Worm (Caenorhabditis elegans) whole organism, mixed stage, embryonic: Measurements from ENCODE around the gene Y41D4B.15.

Experiments
- M03D4.4 ChIP-seq: sonication (generic microtip); optimal IDR thresholded peaks from 2 replicates; lab custom pipeline; 2017; ENCODE audit warnings: mild to moderate bottlenecking, missing genetic modification characterization, missing compliant biosample characterization
- blmp-1 ChIP-seq: fragments of 150-350 bp; optimal IDR thresholded peaks from 2 replicates; lab custom pipeline; 2014; ENCODE audit warnings: missing biosample characterization, missing genetic modification characterization
- ceh-43 ChIP-seq: fragments of 200-800 bp; sonication (Bioruptor generic); optimal IDR thresholded peaks from 2 replicates; lab custom pipeline; 2018; ENCODE audit warnings: mild to moderate bottlenecking, missing genetic modification characterization, moderate library complexity, missing compliant biosample characterization
- ceh-83 ChIP-seq: fragments of 200-800 bp; sonication (Bioruptor generic); optimal IDR thresholded peaks from 2 replicates; lab custom pipeline; 2018; ENCODE audit warnings: mild to moderate bottlenecking, missing genetic modification characterization, missing compliant biosample characterization
- ces-1 ChIP-seq: fragments of 150-350 bp; optimal IDR thresholded peaks from 2 replicates; lab custom pipeline; 2014; ENCODE audit warnings: missing biosample characterization, missing genetic modification reagents, missing genetic modification characterization
- cnd-1 ChIP-seq: fragments of 200-800 bp; sonication (Bioruptor generic); optimal IDR thresholded peaks from 2 replicates; lab custom pipeline; 2018; ENCODE audit warnings: mild to moderate bottlenecking, missing genetic modification characterization, missing compliant biosample characterization
- drap-1 ChIP-seq: fragments of 200-800 bp; sonication (Bioruptor generic); optimal IDR thresholded peaks from 3 replicates; lab custom pipeline; 2018; ENCODE audit warnings: mild to moderate bottlenecking, missing genetic modification characterization, missing compliant biosample characterization
- elt-1 ChIP-seq: sonication (generic microtip); optimal IDR thresholded peaks from 2 replicates; lab custom pipeline; 2017; ENCODE audit warnings: missing genetic modification characterization, mild to moderate bottlenecking, missing compliant biosample characterization, antibody characterized with exemption, moderate library complexity, borderline replicate concordance; ENCODE audit not compliant: insufficient read depth
- elt-3 ChIP-seq: fragments of 150-350 bp; optimal IDR thresholded peaks from 2 replicates; lab custom pipeline; 2014; ENCODE audit warnings: missing biosample characterization, missing genetic modification characterization
- flh-1 ChIP-seq: fragments of 200-800 bp; sonication (Bioruptor generic); optimal IDR thresholded peaks from 2 replicates; lab custom pipeline; 2018; ENCODE audit warnings: mild to moderate bottlenecking, missing genetic modification characterization, moderate library complexity, missing compliant biosample characterization
- ham-2 ChIP-seq: fragments of 200-800 bp; sonication (Bioruptor generic); optimal IDR thresholded peaks from 2 replicates; lab custom pipeline; 2018; ENCODE audit warnings: mild to moderate bottlenecking, missing genetic modification characterization, missing compliant biosample characterization
- lin-13 ChIP-seq: fragments of 150-350 bp; optimal IDR thresholded peaks from 2 replicates; lab custom pipeline; 2014; ENCODE audit warnings: missing biosample characterization, missing genetic modification characterization
- lin-32 ChIP-seq: fragments of 200-800 bp; sonication (Bioruptor generic); optimal IDR thresholded peaks from 2 replicates; lab custom pipeline; 2018; ENCODE audit warnings: mild to moderate bottlenecking, missing genetic modification characterization, missing compliant biosample characterization
- lsy-2 ChIP-seq: fragments of 150-350 bp; optimal IDR thresholded peaks from 2 replicates; lab custom pipeline; 2014; ENCODE audit warnings: missing biosample characterization, missing genetic modification characterization
- mab-5 ChIP-seq: fragments of 150-350 bp; optimal IDR thresholded peaks from 2 replicates; lab custom pipeline; 2014; ENCODE audit warnings: missing biosample characterization, missing genetic modification characterization
- mep-1 ChIP-seq: fragments of 150-350 bp; optimal IDR thresholded peaks from 2 replicates; lab custom pipeline; 2017; ENCODE audit warnings: missing biosample characterization, missing genetic modification reagents, missing genetic modification characterization, inconsistent platforms
- mls-2 ChIP-seq: sonication (generic microtip); optimal IDR thresholded peaks from 2 replicates; lab custom pipeline; 2016; ENCODE audit warnings: mild to moderate bottlenecking, missing genetic modification characterization, moderate library complexity, missing compliant biosample characterization
- nhr-12 ChIP-seq: fragments of 150-350 bp; optimal IDR thresholded peaks from 2 replicates; lab custom pipeline; 2014; ENCODE audit warnings: missing biosample characterization, missing genetic modification characterization
- nhr-2 ChIP-seq: fragments of 150-350 bp; optimal IDR thresholded peaks from 2 replicates; lab custom pipeline; 2014; ENCODE audit warnings: missing biosample characterization, missing genetic modification characterization
- nhr-237 ChIP-seq: fragments of 150-350 bp; optimal IDR thresholded peaks from 2 replicates; lab custom pipeline; 2014; ENCODE audit warnings: missing biosample characterization, missing genetic modification characterization
- nhr-28 ChIP-seq: fragments of 150-350 bp; optimal IDR thresholded peaks from 2 replicates; lab custom pipeline; 2014; ENCODE audit warnings: missing biosample characterization, missing genetic modification characterization
- nhr-76 ChIP-seq: sonication (generic microtip); optimal IDR thresholded peaks from 2 replicates; lab custom pipeline; 2017; ENCODE audit warnings: missing biosample characterization, missing genetic modification characterization
- pha-4 ChIP-seq: fragments of 150-350 bp; optimal IDR thresholded peaks from 2 replicates; lab custom pipeline; 2018; ENCODE audit warnings: missing biosample characterization, missing genetic modification reagents, missing genetic modification characterization
- sem-2 ChIP-seq: fragments of 200-800 bp; sonication (Bioruptor generic); optimal IDR thresholded peaks from 2 replicates; lab custom pipeline; 2018; ENCODE audit warnings: mild to moderate bottlenecking, missing genetic modification characterization, missing compliant biosample characterization
- snpc-4 ChIP-seq: fragments of 150-350 bp; optimal IDR thresholded peaks from 2 replicates; lab custom pipeline; 2014; ENCODE audit warnings: missing biosample characterization, missing genetic modification characterization
- sptf-1 ChIP-seq: sonication (generic microtip); optimal IDR thresholded peaks from 2 replicates; lab custom pipeline; 2017; ENCODE audit warnings: mild to moderate bottlenecking, missing genetic modification characterization, moderate library complexity, missing compliant biosample characterization
- tbx-8 ChIP-seq: fragments of 200-800 bp; sonication (Bioruptor generic); optimal IDR thresholded peaks from 2 replicates; lab custom pipeline; 2018; ENCODE audit warnings: mild to moderate bottlenecking, missing genetic modification characterization, moderate library complexity, missing compliant biosample characterization
- unc-120 ChIP-seq: sonication (generic microtip); optimal IDR thresholded peaks from 2 replicates; lab custom pipeline; 2017; ENCODE audit warnings: missing genetic modification characterization, missing compliant biosample characterization; ENCODE audit not compliant: poor library complexity, severe bottlenecking
- unc-39 ChIP-seq: fragments of 150-350 bp; optimal IDR thresholded peaks from 2 replicates; lab custom pipeline; 2014; ENCODE audit warnings: missing biosample characterization, missing genetic modification characterization
- unc-62 ChIP-seq: fragments of 150-350 bp; optimal IDR thresholded peaks from 2 replicates; lab custom pipeline; 2014; ENCODE audit warnings: missing biosample characterization, missing genetic modification reagents, missing genetic modification characterization
- zip-8 ChIP-seq: fragments of 150-350 bp; optimal IDR thresholded peaks from 2 replicates; lab custom pipeline; 2014; ENCODE audit warnings: missing biosample characterization, missing genetic modification characterization
- ztf-11 ChIP-seq: fragments of 150-350 bp; optimal IDR thresholded peaks from 2 replicates; lab custom pipeline; 2014; ENCODE audit warnings: missing biosample characterization, missing genetic modification characterization

Y41D4B.15 gene

ce11 chrIV:1563476-1564131 is at the start of gene Y41D4B.15:
TSS of gene Y41D4B.15 (plus strand) at chrIV:1564081.
- TF ChIP-seq pha-4 (tag; lab: Kevin White, UChicago) (no peak), cnd-1 (tag; lab: Kevin White, UChicago) (no peak), unc-120 (tag; lab: Kevin White, UChicago) (no peak), nhr-28 (tag; lab: Kevin White, UChicago) (no peak), zip-8 (no peak), nhr-12 (tag; lab: Kevin White, UChicago) (no peak), blmp-1 (no peak), ztf-11 (no peak), mls-2 (tag; lab: Kevin White, UChicago) (no peak), nhr-2 (tag; lab: Kevin White, UChicago) (no peak), lin-13 (tag; lab: Kevin White, UChicago) (no peak), unc-62 (no peak), lin-32 (no peak), tbx-8 (GFP tag; lab: Kevin White, UChicago) (no peak), snpc-4 (tag; lab: Kevin White, UChicago) (no peak), nhr-237 (tag; lab: Kevin White, UChicago) (no peak), mab-5 (tag; lab: Kevin White, UChicago) (no peak), ces-1 (GFP tag; lab: Kevin White, UChicago) (no peak), ceh-83 (no peak)

ce11 chrIV:1514415-1514814 is 49.5 kb upstream of the Y41D4B.15 start:
- TF ChIP-seq mep-1 (tag; lab: Kevin White, UChicago) (no peak), pha-4 (tag; lab: Kevin White, UChicago) (no peak), flh-1 (GFP tag; lab: Kevin White, UChicago) (no peak), mls-2 (tag; lab: Kevin White, UChicago) (peak; percentile 12), ham-2 (GFP tag; lab: Kevin White, UChicago) (peak; percentile 10), sem-2 (GFP tag; lab: Kevin White, UChicago) (peak; percentile 22), ces-1 (GFP tag; lab: Kevin White, UChicago) (no peak), mab-5 (tag; lab: Kevin White, UChicago) (no peak), nhr-2 (tag; lab: Kevin White, UChicago) (no peak), cnd-1 (tag; lab: Kevin White, UChicago) (peak; percentile 41), tbx-8 (GFP tag; lab: Kevin White, UChicago) (no peak), zip-8 (no peak), snpc-4 (tag; lab: Kevin White, UChicago) (no peak), blmp-1 (no peak), ceh-43 (GFP tag; lab: Kevin White, UChicago) (no peak)

- TF ChIP-seq ceh-83: no peak
- no peak for TF ChIP-seq mls-2 (tag; lab: Kevin White, UChicago)
- TF ChIP-seq sem-2 (GFP tag; lab: Kevin White, UChicago): no peak
- no peak for TF ChIP-seq nhr-28 (tag; lab: Kevin White, UChicago)
- no peak for TF ChIP-seq lin-13 (tag; lab: Kevin White, UChicago)
- no peak for TF ChIP-seq nhr-12 (tag; lab: Kevin White, UChicago)
- no peak for TF ChIP-seq nhr-2 (tag; lab: Kevin White, UChicago)
- TF ChIP-seq zip-8: no peak
- no peak for TF ChIP-seq ceh-43 (GFP tag; lab: Kevin White, UChicago)
- TF ChIP-seq ztf-11: no peak
- TF ChIP-seq unc-120 (tag; lab: Kevin White, UChicago): no peak
- TF ChIP-seq elt-1 (tag; lab: Kevin White, UChicago): no peak
- no peak for TF ChIP-seq nhr-76 (tag; lab: Kevin White, UChicago)
- no peak for TF ChIP-seq lsy-2 (tag; lab: Kevin White, UChicago)
- no peak for TF ChIP-seq unc-62
- no peak for TF ChIP-seq blmp-1
- TF ChIP-seq M03D4.4 (tag; lab: Kevin White, UChicago): no peak
- TF ChIP-seq sptf-1 (tag; lab: Kevin White, UChicago): no peak
- TF ChIP-seq, all 35 proteins: peak for 0
Observed at ce11 chrIV:1515891-1516290, 48.0 kb upstream of the Y41D4B.15 start.

ce11 chrIV:1516527-1516926 is 47.4 kb upstream of the Y41D4B.15 start, which contains the start of gene clec-172:
TSS of gene clec-172 (minus strand) at chrIV:1516627.
- no peak for TF ChIP-seq mep-1 (tag; lab: Kevin White, UChicago)
- no peak for TF ChIP-seq ceh-83
- TF ChIP-seq unc-39: no peak
- TF ChIP-seq sptf-1 (tag; lab: Kevin White, UChicago): no peak
- TF ChIP-seq lin-32: no peak
- TF ChIP-seq mab-5 (tag; lab: Kevin White, UChicago): no peak
- no peak for TF ChIP-seq lin-13 (tag; lab: Kevin White, UChicago)
- TF ChIP-seq unc-62: no peak
- no peak for TF ChIP-seq mls-2 (tag; lab: Kevin White, UChicago)
- TF ChIP-seq ceh-43 (GFP tag; lab: Kevin White, UChicago): no peak
- TF ChIP-seq drap-1 (GFP tag; lab: Kevin White, UChicago): no peak
- TF ChIP-seq flh-1 (GFP tag; lab: Kevin White, UChicago): no peak
- TF ChIP-seq snpc-4 (tag; lab: Kevin White, UChicago): no peak
- TF ChIP-seq tbx-8 (GFP tag; lab: Kevin White, UChicago): no peak
- TF ChIP-seq nhr-76 (tag; lab: Kevin White, UChicago): no peak
- no peak for TF ChIP-seq elt-3 (tag; lab: Kevin White, UChicago)
- no peak for TF ChIP-seq sem-2 (GFP tag; lab: Kevin White, UChicago)
- no peak for TF ChIP-seq nhr-2 (tag; lab: Kevin White, UChicago)
